Fruit fly (Drosophila melanogaster) whole organism, embryonic: Measurements from ENCODE around the gene TotM.

Source experiments
- Blimp-1 ChIP-seq: fragments of 200-800 bp; sonication (Bioruptor generic); optimal IDR thresholded peaks from 3 replicates; lab custom pipeline; 2018; ENCODE audit warnings: missing biosample characterization, missing genetic modification characterization, mild to moderate bottlenecking, moderate library complexity, missing genetic modification reagents
- CG10543 ChIP-seq: fragments of 200-800 bp; sonication (Bioruptor generic); optimal IDR thresholded peaks from 3 replicates; lab custom pipeline; 2017; ENCODE audit warnings: missing biosample characterization, mild to moderate bottlenecking, missing genetic modification characterization, moderate library complexity
- CG14965 ChIP-seq: fragments of 200-800 bp; sonication (Bioruptor generic); optimal IDR thresholded peaks from 2 replicates; lab custom pipeline; 2016; ENCODE audit warnings: missing biosample characterization, missing genetic modification characterization, borderline replicate concordance
- CG15696 ChIP-seq: fragments of 200-800 bp; sonication (Bioruptor generic); optimal IDR thresholded peaks from 2 replicates; lab custom pipeline; 2019; ENCODE audit warnings: missing biosample characterization, mild to moderate bottlenecking, missing genetic modification characterization, moderate library complexity
- CG17385 ChIP-seq: fragments of 200-800 bp; sonication (Bioruptor generic); optimal IDR thresholded peaks from 3 replicates; lab custom pipeline; 2018; ENCODE audit warnings: missing biosample characterization, mild to moderate bottlenecking, missing genetic modification characterization
- CG18262 ChIP-seq: fragments of 200-800 bp; optimal IDR thresholded peaks from 3 replicates; lab custom pipeline; 2019; ENCODE audit warnings: missing biosample characterization, mild to moderate bottlenecking, missing genetic modification characterization, moderate library complexity
- CG2129 ChIP-seq: fragments of 200-800 bp; sonication (Bioruptor generic); IDR thresholded peaks from 2 replicates; pipeline ENCODE4 v1.3.6; 2022; ENCODE audit warnings: missing biosample characterization, missing genetic modification characterization; ENCODE audit not compliant: partially characterized antibody
- CG2889 ChIP-seq: fragments of 200-800 bp; sonication (Bioruptor generic); IDR thresholded peaks from 3 replicates; pipeline ENCODE4 v1.3.6; 2022; ENCODE audit warnings: missing biosample characterization, missing genetic modification characterization
- CG4282 ChIP-seq: fragments of 200-800 bp; sonication (Bioruptor generic); optimal IDR thresholded peaks from 2 replicates; lab custom pipeline; 2016; ENCODE audit warnings: missing biosample characterization, missing genetic modification characterization
- CG4328 ChIP-seq: fragments of 200-800 bp; sonication (Bioruptor generic); optimal IDR thresholded peaks from 3 replicates; lab custom pipeline; 2017; ENCODE audit warnings: missing biosample characterization, missing genetic modification reagents, missing genetic modification characterization
- CG4820 ChIP-seq: fragments of 200-800 bp; sonication (Bioruptor generic); optimal IDR thresholded peaks from 3 replicates; lab custom pipeline; 2016; ENCODE audit warnings: missing biosample characterization, missing genetic modification characterization
- CG4854 ChIP-seq: fragments of 200-800 bp; sonication (Bioruptor generic); optimal IDR thresholded peaks from 2 replicates; lab custom pipeline; 2016; ENCODE audit warnings: missing biosample characterization, missing genetic modification characterization, inconsistent platforms
- CG6683 ChIP-seq: fragments of 200-800 bp; sonication (Bioruptor generic); optimal IDR thresholded peaks from 2 replicates; lab custom pipeline; 2017; ENCODE audit warnings: missing biosample characterization, mild to moderate bottlenecking, missing genetic modification characterization, missing genetic modification reagents
- CG6765 ChIP-seq: fragments of 200-800 bp; sonication (Bioruptor generic); optimal IDR thresholded peaks from 3 replicates; lab custom pipeline; 2017; ENCODE audit warnings: missing biosample characterization, mild to moderate bottlenecking, missing genetic modification characterization
- CG6813 ChIP-seq: fragments of 200-800 bp; sonication (Bioruptor generic); optimal IDR thresholded peaks from 2 replicates; lab custom pipeline; 2017; ENCODE audit warnings: missing biosample characterization, missing genetic modification characterization, mild to moderate bottlenecking, moderate library complexity, missing genetic modification reagents
- CG7987 ChIP-seq: fragments of 200-800 bp; sonication (Bioruptor generic); optimal IDR thresholded peaks from 2 replicates; lab custom pipeline; 2018; ENCODE audit warnings: missing biosample characterization, mild to moderate bottlenecking, missing genetic modification characterization, moderate library complexity
- Chrac-16 ChIP-seq: fragments of 200-800 bp; sonication (Bioruptor generic); optimal IDR thresholded peaks from 3 replicates; lab custom pipeline; 2016; ENCODE audit warnings: missing biosample characterization, missing genetic modification characterization
- Hr51 ChIP-seq, 2 experiments: fragments of 200-800 bp; sonication (Bioruptor generic); optimal IDR thresholded peaks; 2 replicates in 1 of 2; 3 replicates in 1 of 2; lab custom pipeline; 2016 to 2018; ENCODE audit warnings: missing biosample characterization in 2 of 2, missing genetic modification characterization in 2 of 2, mild to moderate bottlenecking in 1 of 2, moderate library complexity in 1 of 2
- Mrtf ChIP-seq: fragments of 200-800 bp; sonication (Bioruptor generic); IDR thresholded peaks from 3 replicates; pipeline ENCODE4 v1.3.6; 2022; ENCODE audit warnings: missing biosample characterization, missing genetic modification characterization
- Nf-YA ChIP-seq: fragments of 200-800 bp; sonication (Bioruptor generic); IDR thresholded peaks from 2 replicates; pipeline ENCODE4 v1.3.6; 2022; ENCODE audit warnings: missing biosample characterization, missing genetic modification characterization
- Oli ChIP-seq: fragments of 200-800 bp; sonication (Bioruptor generic); optimal IDR thresholded peaks from 2 replicates; lab custom pipeline; 2018; ENCODE audit warnings: missing biosample characterization, mild to moderate bottlenecking, missing genetic modification characterization, moderate library complexity
- Sox100B ChIP-seq: fragments of 200-800 bp; sonication (Bioruptor generic); optimal IDR thresholded peaks from 3 replicates; lab custom pipeline; 2018; ENCODE audit warnings: missing biosample characterization, mild to moderate bottlenecking, missing genetic modification characterization
- Sry-β ChIP-seq: fragments of 200-800 bp; sonication (Bioruptor generic); optimal IDR thresholded peaks from 2 replicates; lab custom pipeline; 2018; ENCODE audit warnings: missing biosample characterization, mild to moderate bottlenecking, missing genetic modification characterization, moderate library complexity
- Sry-δ ChIP-seq: fragments of 200-800 bp; sonication (Bioruptor generic); optimal IDR thresholded peaks from 2 replicates; lab custom pipeline; 2016; ENCODE audit warnings: missing biosample characterization, missing genetic modification characterization
- TFAM ChIP-seq: fragments of 200-800 bp; sonication (Bioruptor generic); optimal IDR thresholded peaks from 2 replicates; lab custom pipeline; 2017; ENCODE audit warnings: missing biosample characterization, missing genetic modification characterization, inconsistent platforms
- Usf ChIP-seq: fragments of 200-800 bp; sonication (Bioruptor generic); optimal IDR thresholded peaks from 2 replicates; lab custom pipeline; 2017; ENCODE audit warnings: missing genotype, missing biosample characterization, missing genetic modification characterization
- ato ChIP-seq: fragments of 200-800 bp; sonication (Bioruptor generic); IDR thresholded peaks from 2 replicates; pipeline ENCODE4 v1.3.6; 2022; ENCODE audit warnings: missing biosample characterization, missing genetic modification characterization; ENCODE audit not compliant: partially characterized antibody
- br ChIP-seq: fragments of >200 bp; optimal IDR thresholded peaks from 2 replicates; lab custom pipeline; 2017
- chinmo ChIP-seq: fragments of 200-800 bp; sonication (Bioruptor generic); IDR thresholded peaks from 4 replicates; pipeline ENCODE4 v1.3.6; 2022; ENCODE audit warnings: missing biosample characterization, missing genetic modification characterization; ENCODE audit not compliant: partially characterized antibody
- dan ChIP-seq: fragments of 200-800 bp; sonication (Bioruptor generic); IDR thresholded peaks from 2 replicates; pipeline ENCODE4 v1.3.6; 2022; ENCODE audit warnings: missing biosample characterization, missing genetic modification characterization
- disco-r ChIP-seq: fragments of 200-800 bp; sonication (Bioruptor generic); optimal IDR thresholded peaks from 2 replicates; lab custom pipeline; 2016; ENCODE audit warnings: missing biosample characterization, missing genetic modification characterization
- fd102C ChIP-seq: fragments of 200-800 bp; sonication (Bioruptor generic); optimal IDR thresholded peaks from 2 replicates; lab custom pipeline; 2018; ENCODE audit warnings: missing biosample characterization, mild to moderate bottlenecking, missing genetic modification characterization, moderate library complexity
- fd96Cb ChIP-seq: fragments of 200-800 bp; sonication (Bioruptor generic); optimal IDR thresholded peaks from 2 replicates; lab custom pipeline; 2018; ENCODE audit warnings: missing biosample characterization, mild to moderate bottlenecking, missing genetic modification characterization, moderate library complexity
- gem ChIP-seq: fragments of 200-800 bp; sonication (Bioruptor generic); optimal IDR thresholded peaks from 2 replicates; lab custom pipeline; 2019; ENCODE audit warnings: missing biosample characterization, mild to moderate bottlenecking, missing genetic modification characterization, moderate library complexity
- gsb ChIP-seq: fragments of 200-800 bp; sonication (Bioruptor generic); IDR thresholded peaks from 2 replicates; pipeline ENCODE4 v1.3.6; 2022; ENCODE audit warnings: missing biosample characterization, missing genetic modification characterization
- insv ChIP-seq, 2 experiments: fragments of 200-800 bp; sonication (Bioruptor generic); optimal IDR thresholded peaks; 3 replicates each; lab custom pipeline; 2016 to 2018; ENCODE audit warnings: missing biosample characterization in 2 of 2, missing genetic modification characterization in 2 of 2
- kah ChIP-seq: fragments of 200-800 bp; sonication (Bioruptor generic); optimal IDR thresholded peaks from 2 replicates; lab custom pipeline; 2018; ENCODE audit warnings: missing biosample characterization, mild to moderate bottlenecking, missing genetic modification characterization
- klu ChIP-seq: fragments of 200-800 bp; sonication (Bioruptor generic); IDR thresholded peaks from 2 replicates; pipeline ENCODE4 v1.3.6; 2022; ENCODE audit warnings: missing biosample characterization, missing genetic modification characterization
- lov ChIP-seq, 2 experiments: fragments of 200-800 bp in 1 of 2; fragments of >200 bp in 1 of 2; sonication (Bioruptor generic) in 1 of 2; IDR thresholded peaks in 1 of 2; optimal IDR thresholded peaks in 1 of 2; 2 replicates in 1 of 2; 3 replicates in 1 of 2; pipeline versions ENCODE4 v1.3.6 to Lab custom; 2017 to 2022; ENCODE audit warnings: missing biosample characterization in 1 of 2, missing genetic modification characterization in 1 of 2
- oc ChIP-seq: fragments of 200-800 bp; sonication (Bioruptor generic); optimal IDR thresholded peaks from 2 replicates; lab custom pipeline; 2018; ENCODE audit warnings: missing biosample characterization, mild to moderate bottlenecking, missing genetic modification characterization, moderate library complexity
- odd ChIP-seq: fragments of 200-800 bp; sonication (Bioruptor generic); optimal IDR thresholded peaks from 2 replicates; lab custom pipeline; 2017; ENCODE audit warnings: missing biosample characterization, mild to moderate bottlenecking, missing genetic modification characterization
- p53 ChIP-seq: fragments of 200-800 bp; sonication (Bioruptor generic); optimal IDR thresholded peaks from 2 replicates; lab custom pipeline; 2016; ENCODE audit warnings: missing biosample characterization, missing genetic modification characterization
- sens ChIP-seq: fragments of 200-800 bp; sonication (Bioruptor generic); peaks from one replicate; lab custom pipeline; 2016; ENCODE audit warnings: missing biosample characterization, missing genetic modification characterization
- sens-2 ChIP-seq: fragments of 200-800 bp; sonication (Bioruptor generic); IDR thresholded peaks from 2 replicates; pipeline ENCODE4 v1.3.6; 2022; ENCODE audit warnings: missing biosample characterization, missing genetic modification characterization
- sim ChIP-seq: fragments of 200-800 bp; sonication (Bioruptor generic); IDR thresholded peaks from 2 replicates; pipeline ENCODE4 v1.3.6; 2022; ENCODE audit warnings: missing biosample characterization, missing genetic modification characterization
- sna ChIP-seq: fragments of 200-800 bp; sonication (Bioruptor generic); IDR thresholded peaks from 2 replicates; pipeline ENCODE4 v1.3.6; 2022; ENCODE audit warnings: missing biosample characterization, missing genetic modification characterization; ENCODE audit not compliant: partially characterized antibody
- ttk ChIP-seq: fragments of 200-800 bp; sonication (Bioruptor generic); IDR thresholded peaks from 2 replicates; pipeline ENCODE4 v2.1.2; 2022; ENCODE audit warnings: missing biosample characterization, missing genetic modification characterization
- tup ChIP-seq: fragments of 200-800 bp; sonication (Bioruptor generic); optimal IDR thresholded peaks from 2 replicates; lab custom pipeline; 2016; ENCODE audit warnings: missing biosample characterization, mild to moderate bottlenecking, missing genetic modification characterization, moderate library complexity
- usp ChIP-seq: fragments of >200 bp; optimal IDR thresholded peaks from 2 replicates; lab custom pipeline; 2017; ENCODE audit warnings: missing biosample characterization, missing genetic modification characterization

The TotM gene

DNA sequence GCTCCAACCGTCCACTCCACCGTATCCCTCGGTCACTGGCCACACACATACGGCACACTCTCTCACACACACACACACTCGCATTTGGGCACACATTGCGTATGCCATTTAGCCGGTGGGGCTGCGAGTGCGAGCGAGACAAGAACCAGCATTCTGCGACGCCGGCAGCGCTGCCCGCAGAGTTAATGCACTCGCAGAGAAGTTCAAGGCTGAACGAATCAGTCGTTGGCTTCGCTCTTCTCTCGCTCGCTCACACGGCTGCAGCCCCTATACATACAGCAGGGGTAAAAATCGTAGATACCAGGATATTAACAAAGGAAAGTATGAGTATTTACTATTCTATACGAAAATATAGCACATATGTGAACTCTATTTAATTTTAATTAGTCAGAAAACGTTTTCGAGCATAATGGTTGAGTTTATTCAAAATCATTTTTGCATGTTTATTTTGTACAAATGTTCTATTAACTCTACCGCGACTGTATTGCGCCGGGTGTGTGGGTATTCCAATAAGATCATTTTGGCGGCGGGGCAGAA lies 36.6 kb upstream of the TotM start (continued):
- TF ChIP-seq fd102C (GFP tag; lab: Kevin White, UChicago) (peak; percentile 28), p53 (GFP tag; lab: Kevin White, UChicago) (peak; percentile 5), CG17385 (peak; percentile 71), dan (no peak), tup (no peak), CG4854 (GFP tag; lab: Kevin White, UChicago) (peak; percentile 43), sens-2 (GFP tag; lab: Robert Waterston, UW) (no peak), Sry-δ (GFP tag; lab: Kevin White, UChicago) (peak; percentile 27), Mrtf (GFP tag; lab: Robert Waterston, UW) (peak; percentile 31; the same call in 1 of the 3 replicates), usp (no peak), Hr51 (GFP tag; optimal IDR thresholded peaks at IDR 0.05; lab: Kevin White, UChicago) (peak; percentile 30 to 74), kah (peak; percentile 58), Sry-β (peak; percentile 14), insv (GFP tag; optimal IDR thresholded peaks at IDR 0.05; lab: Kevin White, UChicago) (peak in 1 of 2 experiments; percentile 71), odd (GFP tag; lab: Kevin White, UChicago) (peak; percentile 34), CG4282 (no peak), CG18262 (peak; percentile 90), CG6813 (GFP tag; lab: Kevin White, UChicago) (peak; percentile 64), CG10543 (no peak), CG6765 (GFP tag; lab: Kevin White, UChicago) (no peak), CG2889 (GFP tag; lab: Robert Waterston, UW) (no peak), Oli (peak; percentile 80), oc (peak; percentile 66), sim (GFP tag; lab: Robert Waterston, UW) (no peak), fd96Cb (tag; lab: Kevin White, UChicago) (peak; percentile 85), disco-r (GFP tag; lab: Kevin White, UChicago) (no peak), CG15696 (tag; lab: Kevin White, UChicago) (peak; percentile 83), Blimp-1 (GFP tag; lab: Kevin White, UChicago) (peak; percentile 84), klu (GFP tag; lab: Robert Waterston, UW) (no peak; the same call in 1 of the 2 replicates), CG4328 (GFP tag; lab: Kevin White, UChicago) (peak; percentile 32), gsb (GFP tag; lab: Robert Waterston, UW) (no peak), lov (optimal IDR thresholded peaks at IDR 0.05; lab: Kevin White, UChicago) (no peak), lov (GFP tag; IDR thresholded peaks at IDR 0.05; lab: Robert Waterston, UW) (0 out of 3 replicates have a peak, but pooled peaks have one; percentile 40), ato (GFP tag; lab: Robert Waterston, UW) (no peak), sens (peak; percentile 98), CG7987 (GFP tag; lab: Kevin White, UChicago) (no peak), TFAM (GFP tag; lab: Kevin White, UChicago) (no peak), Chrac-16 (GFP tag; lab: Kevin White, UChicago) (peak; percentile 66), Usf (peak; percentile 3), chinmo (GFP tag; lab: Robert Waterston, UW) (peak; percentile 66; the same call in 1 of the 4 replicates), CG2129 (GFP tag; lab: Robert Waterston, UW) (no peak), sna (GFP tag; lab: Robert Waterston, UW) (no peak), ttk (GFP tag; lab: Robert Waterston, UW) (0 out of 2 replicates have a peak, but pooled peaks have one; percentile 40), CG6683 (GFP tag; lab: Kevin White, UChicago) (peak; percentile 39), gem (tag; lab: Kevin White, UChicago) (peak; percentile 89), CG14965 (GFP tag; lab: Kevin White, UChicago) (peak; percentile 19), Nf-YA (GFP tag; lab: Robert Waterston, UW) (0 out of 2 replicates have a peak, but pooled peaks have one; percentile 21), Sox100B (GFP tag; lab: Kevin White, UChicago) (peak; percentile 74), CG4820 (GFP tag; lab: Kevin White, UChicago) (peak; percentile 72), br (no peak)
